Worm (Caenorhabditis elegans) whole organism, L4 larva: ENCODE results near the gene C16C8.22.
A peak's percentile ranks its signal among the peaks of the same experiment; 100 is the strongest.

Experiments used
- D1046.2 ChIP-seq: fragments of 200-800 bp; sonication (Bioruptor generic); IDR thresholded peaks from 2 replicates; pipeline ENCODE4 v1.3.6; 2022; ENCODE audit warnings: missing genetic modification characterization, missing compliant biosample characterization
- F10B5.3 ChIP-seq: sonication (generic microtip); optimal IDR thresholded peaks from 2 replicates; lab custom pipeline; 2016; ENCODE audit warnings: mild to moderate bottlenecking, missing genetic modification characterization, missing compliant biosample characterization
- T20F7.1 ChIP-seq: fragments of 200-800 bp; sonication (Bioruptor generic); optimal IDR thresholded peaks from 2 replicates; lab custom pipeline; 2018; ENCODE audit warnings: mild to moderate bottlenecking, missing genetic modification characterization, missing compliant biosample characterization
- T26A8.4 ChIP-seq: fragments of 200-800 bp; sonication (Bioruptor generic); IDR thresholded peaks from 2 replicates; pipeline ENCODE4 v1.3.6; 2022; ENCODE audit warnings: missing genetic modification characterization, missing compliant biosample characterization
- Y48G9A.11 ChIP-seq: fragments of 200-800 bp; sonication (Bioruptor generic); IDR thresholded peaks from 2 replicates; pipeline ENCODE4 v1.3.6; 2022; ENCODE audit warnings: missing genetic modification reagents, missing genetic modification characterization, missing compliant biosample characterization
- ZK337.2 ChIP-seq: fragments of 200-800 bp; sonication (Bioruptor generic); IDR thresholded peaks from 2 replicates; pipeline ENCODE4 v1.3.6; 2022; ENCODE audit warnings: missing genetic modification reagents, missing genetic modification characterization, missing compliant biosample characterization
- aly-2 ChIP-seq: sonication (generic microtip); optimal IDR thresholded peaks from 2 replicates; lab custom pipeline; 2018; ENCODE audit warnings: missing biosample characterization, missing genetic modification characterization
- ama-1 ChIP-seq: fragments of 150-350 bp; optimal IDR thresholded peaks from 2 replicates; lab custom pipeline; 2014; ENCODE audit warnings: inconsistent platforms, mixed read lengths
- arid-1 ChIP-seq: fragments of 200-800 bp; sonication (Bioruptor generic); conservative IDR thresholded peaks from 2 replicates; pipeline ENCODE4 v1.3.6; 2022; ENCODE audit warnings: missing genetic modification reagents, missing genetic modification characterization, missing compliant biosample characterization
- attf-4 ChIP-seq: sonication (generic microtip); optimal IDR thresholded peaks from 3 replicates; lab custom pipeline; 2017; ENCODE audit warnings: missing biosample characterization, missing genetic modification characterization
- ceh-28 ChIP-seq: fragments of 150-350 bp; optimal IDR thresholded peaks from 2 replicates; lab custom pipeline; 2014; ENCODE audit warnings: missing biosample characterization, missing genetic modification reagents, missing genetic modification characterization
- ceh-32 ChIP-seq: sonication (generic microtip); optimal IDR thresholded peaks from 2 replicates; lab custom pipeline; 2016; ENCODE audit warnings: mild to moderate bottlenecking, missing genetic modification characterization, missing compliant biosample characterization; ENCODE audit not compliant: poor library complexity
- ctbp-1 ChIP-seq: fragments of 200-800 bp; sonication (Bioruptor generic); IDR thresholded peaks from 2 replicates; pipeline ENCODE4 v1.3.6; 2022; ENCODE audit warnings: missing genetic modification reagents, missing genetic modification characterization, missing compliant biosample characterization
- dmd-6 ChIP-seq: fragments of 200-800 bp; sonication (Bioruptor generic); IDR thresholded peaks from 2 replicates; pipeline ENCODE4 v1.3.6; 2022; ENCODE audit warnings: missing genetic modification reagents, missing genetic modification characterization, missing compliant biosample characterization
- egl-43 ChIP-seq: fragments of 200-800 bp; sonication (Bioruptor generic); IDR thresholded peaks from 2 replicates; pipeline ENCODE4 v1.3.6; 2022; ENCODE audit warnings: missing genetic modification reagents, missing genetic modification characterization, missing compliant biosample characterization
- fos-1 ChIP-seq: fragments of 150-350 bp; optimal IDR thresholded peaks from 2 replicates; lab custom pipeline; 2014; ENCODE audit warnings: missing biosample characterization, missing genetic modification characterization
- gei-8 ChIP-seq: fragments of 200-800 bp; sonication (Bioruptor generic); optimal IDR thresholded peaks from 2 replicates; lab custom pipeline; 2018; ENCODE audit warnings: mild to moderate bottlenecking, missing genetic modification characterization, missing compliant biosample characterization
- hif-1 ChIP-seq, 2 experiments: sonication (generic microtip); optimal IDR thresholded peaks; 2 replicates each; lab custom pipeline; 2016 to 2017; ENCODE audit warnings: missing compliant biosample characterization in 2 of 2, missing genetic modification characterization in 2 of 2, missing genetic modification reagents in 2 of 2, missing genotype in 2 of 2, mild to moderate bottlenecking in 1 of 2
- hmg-1.1 ChIP-seq: fragments of 200-800 bp; sonication (Bioruptor generic); IDR thresholded peaks from 2 replicates; pipeline ENCODE4 v1.3.6; 2022; ENCODE audit warnings: missing genetic modification reagents, missing genetic modification characterization, missing compliant biosample characterization
- lim-7 ChIP-seq: fragments of 200-800 bp; sonication (Bioruptor generic); IDR thresholded peaks from 2 replicates; pipeline ENCODE4 v1.3.6; 2022; ENCODE audit warnings: missing genetic modification characterization, missing compliant biosample characterization
- lin-38 ChIP-seq: fragments of 200-800 bp; sonication (Bioruptor generic); IDR thresholded peaks from 2 replicates; pipeline ENCODE4 v1.3.6; 2022; ENCODE audit warnings: missing genetic modification reagents, missing genetic modification characterization, missing compliant biosample characterization
- lir-3 ChIP-seq: sonication (generic microtip); optimal IDR thresholded peaks from 2 replicates; lab custom pipeline; 2016; ENCODE audit warnings: mild to moderate bottlenecking, missing genetic modification characterization, missing compliant biosample characterization
- mdl-1 ChIP-seq, 2 experiments: fragments of 150-350 bp in 1 of 2; sonication (generic microtip) in 1 of 2; optimal IDR thresholded peaks; 2 replicates each; lab custom pipeline; 2014 to 2017; ENCODE audit warnings: missing biosample characterization in 2 of 2, missing genetic modification characterization in 2 of 2
- mep-1 ChIP-seq: fragments of 150-350 bp; sonication (generic microtip); optimal IDR thresholded peaks from 3 replicates; lab custom pipeline; 2014; ENCODE audit warnings: missing biosample characterization, missing genetic modification characterization
- nhr-10 ChIP-seq: fragments of 150-350 bp; optimal IDR thresholded peaks from 2 replicates; lab custom pipeline; 2014; ENCODE audit warnings: missing biosample characterization, missing genetic modification characterization
- nhr-111 ChIP-seq: fragments of 200-800 bp; sonication (Bioruptor generic); optimal IDR thresholded peaks from 2 replicates; lab custom pipeline; 2018; ENCODE audit warnings: mild to moderate bottlenecking, missing genetic modification characterization, missing compliant biosample characterization
- nhr-237 ChIP-seq: sonication (generic microtip); optimal IDR thresholded peaks from 2 replicates; lab custom pipeline; 2017; ENCODE audit warnings: missing biosample characterization, missing genetic modification characterization
- nhr-41 ChIP-seq: fragments of 200-800 bp; sonication (Bioruptor generic); IDR thresholded peaks from 2 replicates; pipeline ENCODE4 v1.3.6; 2022; ENCODE audit warnings: missing genetic modification reagents, missing genetic modification characterization, missing compliant biosample characterization
- nhr-6 ChIP-seq: fragments of 150-350 bp; optimal IDR thresholded peaks from 2 replicates; lab custom pipeline; 2014; ENCODE audit warnings: missing biosample characterization, missing genetic modification characterization
- pqm-1 ChIP-seq: sonication (generic microtip); optimal IDR thresholded peaks from 2 replicates; lab custom pipeline; 2017; ENCODE audit warnings: missing biosample characterization, missing genetic modification characterization
- rbr-2 ChIP-seq: sonication (generic microtip); optimal IDR thresholded peaks from 2 replicates; lab custom pipeline; 2016; ENCODE audit warnings: missing genotype, missing genetic modification characterization, missing compliant biosample characterization
- sdz-12 ChIP-seq: fragments of 200-800 bp; sonication (Bioruptor generic); optimal IDR thresholded peaks from 2 replicates; lab custom pipeline; 2018; ENCODE audit warnings: mild to moderate bottlenecking, missing genetic modification characterization, missing compliant biosample characterization
- snpc-1.2 ChIP-seq: fragments of 200-800 bp; sonication (Bioruptor generic); IDR thresholded peaks from 2 replicates; pipeline ENCODE4 v1.3.6; 2022; ENCODE audit warnings: missing genetic modification reagents, missing genetic modification characterization, missing compliant biosample characterization
- unc-130 ChIP-seq: sonication (generic microtip); optimal IDR thresholded peaks from 2 replicates; lab custom pipeline; 2016; ENCODE audit warnings: missing genetic modification reagents, missing genetic modification characterization, missing compliant biosample characterization
- unc-62 ChIP-seq, 3 experiments: fragments of 150-350 bp in 1 of 3; sonication (generic microtip); optimal IDR thresholded peaks in 2 of 3; peaks in 1 of 3; 1 replicate in 1 of 3; 2 replicates in 2 of 3; lab custom pipeline; 2014 to 2017; ENCODE audit warnings: missing biosample characterization in 3 of 3, missing genetic modification characterization in 3 of 3, missing genetic modification reagents in 3 of 3, missing genotype in 1 of 3
- zip-2 ChIP-seq: fragments of 150-350 bp; optimal IDR thresholded peaks from 2 replicates; lab custom pipeline; 2014; ENCODE audit warnings: missing biosample characterization, missing genetic modification characterization
- ztf-11 ChIP-seq: fragments of 150-350 bp; optimal IDR thresholded peaks from 2 replicates; lab custom pipeline; 2014; ENCODE audit warnings: missing biosample characterization, missing genetic modification characterization

C16C8.22 gene

DNA sequence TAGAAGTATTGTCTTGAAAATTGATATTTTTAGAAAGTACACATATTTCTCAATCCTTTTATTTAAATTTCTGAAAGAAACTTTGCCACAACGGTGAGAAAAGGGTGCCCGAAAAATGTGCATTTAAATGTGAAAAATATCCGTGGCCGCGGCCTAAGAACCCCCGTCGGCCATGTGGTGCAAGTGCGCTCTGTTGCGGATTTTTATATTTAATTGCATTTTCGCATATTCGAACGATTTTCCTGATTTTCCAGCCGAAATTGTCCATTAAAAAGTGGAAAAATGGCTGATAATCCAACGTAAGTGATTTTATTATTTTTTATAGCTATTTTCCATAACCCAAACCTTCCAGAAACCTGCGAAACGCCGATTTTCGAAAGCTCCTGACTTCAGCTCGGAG is 39.2 kb upstream of the C16C8.22 start, which contains the start of gene smu-2 (continued):
- TF ChIP-seq zip-2 (tag; lab: Kevin White, UChicago) (no peak), arid-1 (GFP tag; lab: Robert Waterston, UW) (no peak), mdl-1 (tag; optimal IDR thresholded peaks at IDR 0.05; lab: Kevin White, UChicago) (no peak), snpc-1.2 (GFP tag; lab: Robert Waterston, UW) (no peak), hif-1 (tag; optimal IDR thresholded peaks at IDR 0.05; lab: Kevin White, UChicago) (peak in 1 of 2 experiments; percentile 81), F10B5.3 (no peak), ama-1 (lab: Kevin White, UChicago) (no peak), rbr-2 (peak; percentile 43), mep-1 (no peak), nhr-10 (tag; lab: Kevin White, UChicago) (no peak), T26A8.4 (GFP tag; lab: Robert Waterston, UW) (no peak), ctbp-1 (GFP tag; lab: Robert Waterston, UW) (no peak), nhr-41 (GFP tag; lab: Robert Waterston, UW) (no peak), fos-1 (tag; lab: Kevin White, UChicago) (no peak), unc-130 (peak; percentile 89), Y48G9A.11 (GFP tag; lab: Robert Waterston, UW) (no peak), ztf-11 (tag; lab: Kevin White, UChicago) (no peak), lim-7 (GFP tag; lab: Robert Waterston, UW) (no peak), lir-3 (tag; lab: Kevin White, UChicago) (no peak), attf-4 (no peak), ceh-32 (tag; lab: Kevin White, UChicago) (no peak), hmg-1.1 (GFP tag; lab: Robert Waterston, UW) (no peak), dmd-6 (GFP tag; lab: Robert Waterston, UW) (peak; percentile 31), ZK337.2 (peak; percentile 74; the same call in 1 of the 2 replicates), egl-43 (GFP tag; lab: Robert Waterston, UW) (no peak), lin-38 (GFP tag; lab: Robert Waterston, UW) (peak; percentile 97), pqm-1 (tag; lab: Kevin White, UChicago) (no peak)

DNA sequence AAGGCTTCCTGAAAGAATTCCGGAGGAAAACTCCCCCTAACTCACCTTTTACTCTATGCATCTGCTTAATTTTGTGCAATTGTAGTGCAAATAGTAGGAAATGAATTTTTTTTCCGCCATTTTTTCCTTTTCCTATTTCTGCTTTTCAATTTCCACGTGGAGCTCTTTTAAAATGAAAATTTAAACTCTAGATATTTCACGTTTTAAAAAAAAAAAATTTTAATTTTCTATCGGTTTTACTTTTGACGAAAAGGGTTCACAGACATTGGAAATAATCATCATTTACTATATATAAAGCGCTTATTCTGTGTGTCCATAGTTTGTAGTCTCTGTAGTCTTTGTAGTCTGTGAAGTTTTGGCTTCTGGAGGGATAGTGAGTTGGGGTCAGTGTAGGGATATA is 38.5 kb upstream of the C16C8.22 start, which contains the start of gene Y49F6B.8:
TSS of gene Y49F6B.8 (minus strand) at position 101 of the 400 bp plus-strand sequence.
- TF ChIP-seq ceh-28 (tag; lab: Kevin White, UChicago) = no peak
- TF ChIP-seq nhr-111 (GFP tag; lab: Kevin White, UChicago) = no peak
- TF ChIP-seq snpc-1.2 (GFP tag; lab: Robert Waterston, UW) = no peak
- no peak for TF ChIP-seq T20F7.1 (GFP tag; lab: Kevin White, UChicago)
- no peak for TF ChIP-seq ctbp-1 (GFP tag; lab: Robert Waterston, UW)
- TF ChIP-seq D1046.2 (GFP tag; lab: Robert Waterston, UW) = no peak
- no peak for TF ChIP-seq nhr-6 (tag; lab: Kevin White, UChicago)
- TF ChIP-seq nhr-237 = no peak
- no peak for TF ChIP-seq gei-8 (GFP tag; lab: Kevin White, UChicago)

DNA sequence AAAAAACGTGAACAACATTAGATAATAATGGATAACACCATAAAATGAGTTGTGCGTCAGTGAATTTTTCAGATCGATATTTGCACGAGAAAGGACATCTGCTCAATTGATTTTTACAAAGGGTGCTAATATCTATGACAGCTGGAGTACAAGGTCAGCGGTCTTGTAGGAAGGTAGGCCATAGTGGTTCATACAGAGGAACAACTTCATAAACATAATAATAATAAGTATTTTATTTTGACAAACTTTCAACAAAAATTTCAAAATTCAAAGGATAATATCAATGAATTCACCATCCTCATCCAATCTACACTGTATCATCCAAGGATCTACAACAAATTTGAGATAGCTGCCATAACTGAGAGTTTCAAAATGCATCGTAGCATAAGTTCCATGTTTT is 34.1 kb upstream of the C16C8.22 start, which contains the start of gene fbxb-104:
TSS of gene fbxb-104 (minus strand) at position 101 of the 400 bp plus-strand sequence.
- TF ChIP-seq sdz-12 (no peak), nhr-41 (GFP tag; lab: Robert Waterston, UW) (no peak), nhr-237 (no peak), hif-1 (tag; optimal IDR thresholded peaks at IDR 0.05; lab: Kevin White, UChicago) (no peak), unc-62 (GFP tag; optimal IDR thresholded peaks at IDR 0.05 in 1 of 2; lab: Kevin White, UChicago) (peak in 1 of 2 experiments; percentile 9), unc-62 (tag; optimal IDR thresholded peaks at IDR 0.05; lab: Kevin White, UChicago) (no peak), aly-2 (tag; lab: Kevin White, UChicago) (no peak)
